Worm (Caenorhabditis elegans): ENCODE results near the gene sre-40.

Gene sre-40

ce11 chrII:4696055-4696454 is 12.5 kb upstream of the sre-40 start:
- TF ChIP-seq nhr-237 (tag; optimal IDR thresholded peaks at IDR 0.05) (no peak), crh-2 (tag; optimal IDR thresholded peaks at IDR 0.05) (peak; percentile 1)

DNA sequence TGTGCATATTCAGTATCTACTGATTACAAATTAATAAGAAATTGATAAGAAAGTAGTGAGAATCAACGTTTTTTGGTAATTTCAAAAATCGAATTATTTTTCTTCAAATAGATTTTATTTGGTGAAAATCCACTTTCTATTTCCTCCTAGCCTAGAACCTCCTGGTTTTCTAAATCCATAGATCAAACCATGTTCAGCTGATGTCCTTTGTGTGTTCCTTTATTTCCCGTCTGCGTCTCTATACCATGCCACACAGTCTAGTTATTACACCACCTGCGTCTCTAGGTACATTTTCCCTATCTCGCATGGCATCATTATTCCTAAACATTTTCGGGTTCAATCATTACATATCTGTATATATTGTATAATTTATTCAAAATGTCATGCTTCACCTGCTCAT is 9.5 kb upstream of the sre-40 start, which contains the start of gene F10G7.5:
Gene F10G7.5 (plus strand): TSS at position 286 of the 400 bp plus-strand sequence.
- TF ChIP-seq R02D3.7 (tag; optimal IDR thresholded peaks at IDR 0.05): no peak
- TF ChIP-seq ztf-4 (tag; optimal IDR thresholded peaks at IDR 0.05): no peak
- TF ChIP-seq blmp-1 (tag; optimal IDR thresholded peaks at IDR 0.05; ENCODE audit: insufficient read depth): no peak
- TF ChIP-seq zag-1 (tag; optimal IDR thresholded peaks at IDR 0.05): no peak
- no peak for TF ChIP-seq nhr-237 (tag; optimal IDR thresholded peaks at IDR 0.05)
- peak; percentile 49 for TF ChIP-seq fos-1 (tag; optimal IDR thresholded peaks at IDR 0.05)
- no peak for TF ChIP-seq snpc-4 (tag; optimal IDR thresholded peaks at IDR 0.05)
- TF ChIP-seq mdl-1 (tag; optimal IDR thresholded peaks at IDR 0.05): peak in 1 of 2 experiments; percentile 8
- no peak for TF ChIP-seq ztf-11 (tag; optimal IDR thresholded peaks at IDR 0.05)
- TF ChIP-seq nhr-10 (tag; optimal IDR thresholded peaks at IDR 0.05): no peak
- no peak for TF ChIP-seq ama-1 (optimal IDR thresholded peaks at IDR 0.05)
- no peak for TF ChIP-seq mab-5 (tag; optimal IDR thresholded peaks at IDR 0.05)
- no peak for TF ChIP-seq nhr-12 (tag; optimal IDR thresholded peaks at IDR 0.05)
- no peak for TF ChIP-seq gmeb-1 (tag; optimal IDR thresholded peaks at IDR 0.05)
- TF ChIP-seq egl-27 (tag; optimal IDR thresholded peaks at IDR 0.05): no peak
- peak in 1 of 2 experiments; percentile 60 for TF ChIP-seq lsy-2 (tag; optimal IDR thresholded peaks at IDR 0.05)
- no peak for TF ChIP-seq aly-2 (tag; optimal IDR thresholded peaks at IDR 0.05)
- TF ChIP-seq skn-1 (tag; optimal IDR thresholded peaks at IDR 0.05): no peak
- TF ChIP-seq nhr-11 (tag; optimal IDR thresholded peaks at IDR 0.05): no peak
- no peak for TF ChIP-seq dmd-4 (tag; optimal IDR thresholded peaks at IDR 0.05)
- TF ChIP-seq nhr-23 (tag; optimal IDR thresholded peaks at IDR 0.05): no peak
- TF ChIP-seq unc-39 (tag; optimal IDR thresholded peaks at IDR 0.05): no peak
- TF ChIP-seq ceh-82 (tag; optimal IDR thresholded peaks at IDR 0.05): no peak
- no peak for TF ChIP-seq peb-1 (tag; optimal IDR thresholded peaks at IDR 0.05)
- no peak for TF ChIP-seq nhr-21 (tag; optimal IDR thresholded peaks at IDR 0.05)
- TF ChIP-seq elt-3 (tag; optimal IDR thresholded peaks at IDR 0.05): no peak
- peak; percentile 27 for TF ChIP-seq sma-9 (GFP tag; optimal IDR thresholded peaks at IDR 0.05)
- no peak for TF ChIP-seq sma-9 (tag; optimal IDR thresholded peaks at IDR 0.05)
- no peak for TF ChIP-seq nhr-25 (tag; optimal IDR thresholded peaks at IDR 0.05)
- no peak for TF ChIP-seq lin-13 (GFP tag; optimal IDR thresholded peaks at IDR 0.05)
- TF ChIP-seq F13H6.1 (tag; optimal IDR thresholded peaks at IDR 0.05): peak; percentile 11
- no peak for TF ChIP-seq lin-39 (tag; optimal IDR thresholded peaks at IDR 0.05)
- TF ChIP-seq mbf-1 (tag; optimal IDR thresholded peaks at IDR 0.05): no peak
- TF ChIP-seq elt-1 (tag; optimal IDR thresholded peaks at IDR 0.05): no peak
- TF ChIP-seq unc-55 (GFP tag; optimal IDR thresholded peaks at IDR 0.05): no peak
- TF ChIP-seq crh-2 (tag; optimal IDR thresholded peaks at IDR 0.05): peak; percentile 17
- peak; percentile 42 for TF ChIP-seq C34F6.9 (tag; optimal IDR thresholded peaks at IDR 0.05)
- no peak for TF ChIP-seq nhr-129 (tag; optimal IDR thresholded peaks at IDR 0.05)

ce11 chrII:4689477-4689876 is 5.9 kb upstream of the sre-40 start, which contains the start of gene F10G7.12:
Gene F10G7.12 (plus strand): TSS chrII:4689777.
- TF ChIP-seq blmp-1 (tag; optimal IDR thresholded peaks at IDR 0.05; ENCODE audit: insufficient read depth) (no peak), fos-1 (tag; optimal IDR thresholded peaks at IDR 0.05) (no peak), nhr-10 (tag; optimal IDR thresholded peaks at IDR 0.05) (no peak), R02D3.7 (tag; optimal IDR thresholded peaks at IDR 0.05) (no peak), unc-39 (tag; optimal IDR thresholded peaks at IDR 0.05) (no peak), gmeb-1 (tag; optimal IDR thresholded peaks at IDR 0.05) (no peak), nhr-77 (tag; optimal IDR thresholded peaks at IDR 0.05) (no peak), zag-1 (tag; optimal IDR thresholded peaks at IDR 0.05) (no peak), dmd-4 (tag; optimal IDR thresholded peaks at IDR 0.05) (no peak)

- no peak for TF ChIP-seq nhr-21 (tag; optimal IDR thresholded peaks at IDR 0.05)
- TF ChIP-seq elt-1 (tag; optimal IDR thresholded peaks at IDR 0.05): no peak
- TF ChIP-seq nhr-6 (tag; optimal IDR thresholded peaks at IDR 0.05): no peak
- TF ChIP-seq elt-3 (tag; optimal IDR thresholded peaks at IDR 0.05): no peak
- no peak for TF ChIP-seq egl-27 (tag; optimal IDR thresholded peaks at IDR 0.05)
- no peak for TF ChIP-seq crh-2 (tag; optimal IDR thresholded peaks at IDR 0.05)
- TF ChIP-seq aly-2 (tag; optimal IDR thresholded peaks at IDR 0.05): no peak
- no peak for TF ChIP-seq zag-1 (tag; optimal IDR thresholded peaks at IDR 0.05)
- TF ChIP-seq ama-1 (optimal IDR thresholded peaks at IDR 0.05): no peak
Measured at ce11 chrII:4686941-4687340, 3.3 kb upstream of the sre-40 start, which contains the start of gene sre-39. Gene sre-39 (plus strand): TSS chrII:4687241.
